Fruit fly (Drosophila melanogaster) whole organism, pupa: ENCODE results near the gene mRpL48.

ENCODE experiments used
- CG12605 ChIP-seq: fragments of 200-800 bp; sonication (Bioruptor generic); IDR thresholded peaks from 2 replicates; pipeline ENCODE4 v1.3.6; 2022; ENCODE audit warnings: missing biosample characterization, missing genetic modification characterization
- CG8301 ChIP-seq: fragments of 200-800 bp; sonication (Bioruptor generic); optimal IDR thresholded peaks from 2 replicates; lab custom pipeline; 2018; ENCODE audit warnings: missing biosample characterization, mild to moderate bottlenecking, missing genetic modification characterization
- EcR ChIP-seq: fragments of 200-800 bp; sonication (Bioruptor generic); optimal IDR thresholded peaks from 3 replicates; lab custom pipeline; 2019; ENCODE audit warnings: missing biosample characterization, missing genetic modification characterization, mild to moderate bottlenecking, moderate library complexity, missing genetic modification reagents
- Ets98B ChIP-seq: fragments of 200-800 bp; sonication (Bioruptor generic); IDR thresholded peaks from 2 replicates; pipeline ENCODE4 v1.3.6; 2022; ENCODE audit warnings: missing biosample characterization, missing genetic modification characterization
- Pif1A ChIP-seq: fragments of 200-800 bp; sonication (Bioruptor generic); optimal IDR thresholded peaks from 3 replicates; lab custom pipeline; 2016; ENCODE audit warnings: missing biosample characterization, missing genetic modification characterization

dm6 chr2L:1720846-1721506, 10.7 kb downstream of the mRpL48 start:
- no peak for TF ChIP-seq Pif1A (GFP tag; lab: Kevin White, UChicago)
- TF ChIP-seq CG8301 (tag; lab: Kevin White, UChicago), result no peak
- no peak for TF ChIP-seq Ets98B (GFP tag; lab: Robert Waterston, UW)
- no peak for TF ChIP-seq CG12605 (GFP tag; lab: Robert Waterston, UW)
- peak; percentile 20 for TF ChIP-seq EcR (GFP tag; lab: Kevin White, UChicago)
